Fruit fly (Drosophila melanogaster): Measurements from ENCODE around the gene Vtld.

The Vtld gene

DNA sequence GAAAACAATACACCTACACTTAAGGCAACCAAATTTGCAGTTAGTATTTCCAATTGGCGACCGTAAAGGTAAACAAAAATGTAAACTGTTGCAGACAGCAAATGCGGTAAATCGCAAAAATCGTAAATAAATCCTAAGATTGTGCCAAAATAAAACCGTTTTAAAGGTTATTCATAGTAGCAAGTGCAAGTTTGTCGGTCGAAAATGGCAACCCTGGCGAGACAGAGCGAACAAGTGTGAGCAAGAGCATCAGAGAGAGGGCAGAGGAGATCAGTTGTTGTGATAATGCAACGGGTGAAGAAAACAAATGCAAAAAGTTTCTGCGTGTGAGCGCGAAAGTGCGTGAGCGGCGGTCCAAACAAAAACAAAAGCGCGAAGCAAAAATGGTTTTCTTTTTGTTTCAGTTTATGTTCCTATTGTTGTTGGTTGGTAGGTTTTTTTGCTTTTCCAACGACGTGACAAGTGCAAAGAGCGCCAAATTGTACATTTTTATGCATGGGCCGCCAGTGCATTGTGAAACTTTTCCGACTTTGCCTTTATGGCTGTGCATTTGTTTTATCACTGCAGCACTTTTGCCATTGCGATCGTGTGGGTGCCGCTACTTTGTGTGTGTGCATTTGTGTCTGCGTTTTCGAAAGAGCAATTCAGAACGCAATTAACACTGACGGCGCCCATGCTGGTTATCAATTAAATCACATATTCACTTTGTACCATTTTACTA lies 32.7 kb downstream of the Vtld start (continued):
- TF ChIP-seq Dbx (GFP tag; IDR thresholded peaks at IDR 0.05) (no peak), cad (GFP tag; optimal IDR thresholded peaks at IDR 0.05) (no peak), Stat92E (GFP tag; optimal IDR thresholded peaks at IDR 0.05) (no peak), NK7.1 (GFP tag; optimal IDR thresholded peaks at IDR 0.05) (no peak)

DNA sequence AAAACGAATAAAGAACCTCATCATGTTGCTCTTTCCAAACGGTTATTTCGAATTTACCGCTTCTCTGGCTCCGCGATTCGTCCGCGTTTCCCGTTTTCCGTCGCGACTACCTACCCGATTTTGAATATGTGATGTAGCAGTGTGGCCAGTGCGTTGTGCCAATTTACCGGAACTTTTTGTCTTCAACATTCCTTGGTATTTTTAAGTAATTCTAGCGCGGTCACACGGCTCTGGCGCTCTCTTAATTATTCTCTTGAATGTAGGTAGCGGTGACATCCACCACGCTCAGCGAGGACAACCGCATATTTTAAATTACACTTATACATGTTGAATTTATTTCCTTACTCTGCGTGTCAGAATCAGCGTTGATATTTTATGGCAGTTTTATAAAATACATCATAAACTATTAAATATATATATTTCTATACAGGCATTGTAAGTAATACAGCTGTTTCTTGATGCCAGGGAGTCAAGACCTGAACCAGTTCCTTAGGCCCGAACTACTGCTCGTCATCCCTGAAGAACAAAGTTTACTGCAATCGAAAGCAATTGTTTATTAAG lies 33.3 kb downstream of the Vtld start, which contains the start of the genes CG42637, Gyc76C and SREBP:
TSS of gene CG42637 (minus strand) at position 132 of the 561 bp plus-strand sequence.
TSS of gene Gyc76C (minus strand) at position 132 of the 561 bp plus-strand sequence.
TSS of gene SREBP (plus strand) at position 498 of the 561 bp plus-strand sequence.
- TF ChIP-seq Dbx (GFP tag; IDR thresholded peaks at IDR 0.05) (peak; percentile 29; the same call in 1 of the 3 replicates), CTCF (GFP tag; optimal IDR thresholded peaks at IDR 0.05) (peak; percentile 75), Dll (GFP tag; IDR thresholded peaks at IDR 0.05; ENCODE audit: partially characterized antibody) (no peak), CG32767 (GFP tag; IDR thresholded peaks at IDR 0.05) (no peak), CG2116 (GFP tag; optimal IDR thresholded peaks at IDR 0.05) (peak; percentile 69), CG8944 (GFP tag; optimal IDR thresholded peaks at IDR 0.05) (no peak), Antp (GFP tag; optimal IDR thresholded peaks at IDR 0.05) (no peak), CG11093 (GFP tag; IDR thresholded peaks at IDR 0.05) (no peak), CG14965 (GFP tag; optimal IDR thresholded peaks at IDR 0.05; ENCODE audit: borderline replicate concordance) (no peak), Hsf (GFP tag; optimal IDR thresholded peaks at IDR 0.05) (peak; percentile 28), TFAM (GFP tag; optimal IDR thresholded peaks at IDR 0.05) (no peak), caup (GFP tag; optimal IDR thresholded peaks at IDR 0.05; ENCODE audit: severe bottlenecking) (peak; percentile 47), HLHmδ (GFP tag; optimal IDR thresholded peaks at IDR 0.05) (peak; percentile 5), rib (GFP tag; IDR thresholded peaks at IDR 0.05) (no peak), CG31388 (GFP tag; optimal IDR thresholded peaks at IDR 0.05) (no peak), CG3838 (GFP tag; optimal IDR thresholded peaks at IDR 0.05) (peak; percentile 11), CG8290 (GFP tag; optimal IDR thresholded peaks at IDR 0.05) (peak; percentile 55), CG8290 (tag; optimal IDR thresholded peaks at IDR 0.05) (peak in 1 of 2 experiments; percentile 82), CG8765 (GFP tag; IDR thresholded peaks at IDR 0.05) (0 out of 2 replicates have a peak, but pooled peaks have one; percentile 10), Atf3 (GFP tag; optimal IDR thresholded peaks at IDR 0.05) (no peak), CG4424 (GFP tag; optimal IDR thresholded peaks at IDR 0.05) (peak; percentile 2), CG4820 (GFP tag; optimal IDR thresholded peaks at IDR 0.05) (no peak), schlank (tag; optimal IDR thresholded peaks at IDR 0.05) (no peak), CG2199 (GFP tag; IDR thresholded peaks at IDR 0.05) (no peak), NFAT (GFP tag; IDR thresholded peaks at IDR 0.05) (no peak), yki (optimal IDR thresholded peaks at IDR 0.05) (no peak), eve (GFP tag; optimal IDR thresholded peaks at IDR 0.05) (no peak), CG13894 (tag; optimal IDR thresholded peaks at IDR 0.05) (peak; percentile 64), CG1602 (GFP tag; optimal IDR thresholded peaks at IDR 0.05) (no peak), CG6272 (GFP tag; IDR thresholded peaks at IDR 0.05) (no peak), CG30403 (GFP tag; optimal IDR thresholded peaks at IDR 0.05) (no peak), CG18262 (tag; optimal IDR thresholded peaks at IDR 0.05) (no peak), CG6854 (GFP tag; optimal IDR thresholded peaks at IDR 0.05) (no peak), MTF-1 (GFP tag; optimal IDR thresholded peaks at IDR 0.05; ENCODE audit: borderline replicate concordance) (peak; percentile 46), Dref (GFP tag; IDR thresholded peaks at IDR 0.05) (no peak), esg (GFP tag; conservative IDR thresholded peaks at IDR 0.05) (no peak), CG15696 (tag; optimal IDR thresholded peaks at IDR 0.05) (no peak), CG34224 (GFP tag; IDR thresholded peaks at IDR 0.05; ENCODE audit: partially characterized antibody) (peak; percentile 55; the same call in 2 of the 3 replicates), Eip74EF (GFP tag; optimal IDR thresholded peaks at IDR 0.05) (no peak), C15 (GFP tag; IDR thresholded peaks at IDR 0.05) (no peak), Chrac-16 (GFP tag; optimal IDR thresholded peaks at IDR 0.05) (no peak), CG14050 (GFP tag; IDR thresholded peaks at IDR 0.05) (no peak), YL-1 (GFP tag; optimal IDR thresholded peaks at IDR 0.05) (no peak), repo (GFP tag; optimal IDR thresholded peaks at IDR 0.05) (peak; percentile 12), dimm (GFP tag; IDR thresholded peaks at IDR 0.05) (no peak), CG14441 (GFP tag; IDR thresholded peaks at IDR 0.05) (no peak)

Data from whole organism, embryonic.